Worm (Caenorhabditis elegans) whole organism, L3 larva: ENCODE data around the gene vps-53.

Experiments used
- egl-27 ChIP-seq: sonication (generic microtip); optimal IDR thresholded peaks from 4 replicates; lab custom pipeline; 2017; ENCODE audit warnings: missing biosample characterization, missing genetic modification reagents, missing genetic modification characterization
- nhr-28 ChIP-seq: fragments of 150-350 bp; optimal IDR thresholded peaks from 2 replicates; lab custom pipeline; 2014; ENCODE audit warnings: missing biosample characterization, missing genetic modification characterization
- pqm-1 ChIP-seq: fragments of 150-350 bp; optimal IDR thresholded peaks from 2 replicates; lab custom pipeline; 2017; ENCODE audit warnings: missing biosample characterization, missing genetic modification characterization, inconsistent platforms

ce11 chrIII:9765465-9765900 is 8.2 kb upstream of the vps-53 start:
- TF ChIP-seq egl-27 (tag; lab: Kevin White, UChicago) (peak; percentile 78), pqm-1 (peak; percentile 93), nhr-28 (tag; lab: Kevin White, UChicago) (peak; percentile 16)
